Fruit fly (Drosophila melanogaster): ENCODE data around the gene trh.
A peak's percentile ranks its signal among the peaks of the same experiment; 100 is the strongest.

The trh gene

DNA sequence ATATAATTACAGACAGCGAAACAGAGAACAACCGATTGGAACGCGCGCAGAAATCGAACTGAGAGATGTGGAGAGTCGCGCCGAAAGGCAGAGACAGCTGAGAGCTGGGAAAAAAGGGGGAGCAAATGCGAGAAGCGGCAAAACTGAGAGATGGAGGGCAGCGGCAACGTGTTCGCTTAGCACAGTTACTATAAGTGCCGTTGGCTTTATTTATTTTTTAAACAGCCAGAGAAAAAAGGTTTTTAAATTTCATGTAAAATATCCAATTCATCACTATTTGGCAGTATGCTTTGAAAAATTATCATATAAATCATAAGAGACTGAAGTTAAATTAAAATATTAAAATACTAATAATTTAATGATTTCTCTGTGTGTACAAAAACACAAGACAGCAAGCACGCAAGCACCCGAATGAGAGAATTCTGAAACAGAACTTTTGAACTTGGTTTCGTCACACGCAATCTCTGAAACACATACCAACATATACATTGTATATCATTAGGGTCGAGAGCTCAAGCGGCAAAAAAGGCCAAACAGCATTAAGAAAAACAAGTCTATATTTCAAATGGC is 48.7 kb upstream of the trh start (continued):
- TF ChIP-seq CG31627 (GFP tag; optimal IDR thresholded peaks at IDR 0.05) (peak; percentile 42), Eip75B (GFP tag; optimal IDR thresholded peaks at IDR 0.05) (peak; percentile 53), Hr39 (GFP tag; optimal IDR thresholded peaks at IDR 0.05) (peak; percentile 60), acj6 (GFP tag; optimal IDR thresholded peaks at IDR 0.05) (peak; percentile 60), fd85E (GFP tag; optimal IDR thresholded peaks at IDR 0.05) (peak; percentile 20), CG8319 (GFP tag; optimal IDR thresholded peaks at IDR 0.05) (peak; percentile 44), CG11902 (GFP tag; optimal IDR thresholded peaks at IDR 0.05) (peak; percentile 58), CG6276 (GFP tag; optimal IDR thresholded peaks at IDR 0.05) (peak; percentile 25), topi (GFP tag; optimal IDR thresholded peaks at IDR 0.05) (peak; percentile 70), Hr4 (GFP tag; optimal IDR thresholded peaks at IDR 0.05) (peak; percentile 15), CG8632 (GFP tag; optimal IDR thresholded peaks at IDR 0.05) (peak; percentile 47), net (GFP tag; optimal IDR thresholded peaks at IDR 0.05) (peak; percentile 65), Gug (GFP tag; IDR thresholded peaks at IDR 0.05) (peak; percentile 71), esn (GFP tag; optimal IDR thresholded peaks at IDR 0.05) (peak; percentile 77), CG8119 (GFP tag; IDR thresholded peaks at IDR 0.05) (peak; percentile 63; the same call in 2 of the 3 replicates)

dm6 chr3L:440249-440648 is 47.8 kb upstream of the trh start:
- TF ChIP-seq cyc (GFP tag; optimal IDR thresholded peaks at IDR 0.05) = no peak
- no peak for TF ChIP-seq CG4318 (GFP tag; optimal IDR thresholded peaks at IDR 0.05)
- no peak for TF ChIP-seq Sox15 (GFP tag; optimal IDR thresholded peaks at IDR 0.05)
- TF ChIP-seq CG10669 (GFP tag; optimal IDR thresholded peaks at IDR 0.05) = peak; percentile 35
- peak; percentile 43 for TF ChIP-seq CG7368 (GFP tag; optimal IDR thresholded peaks at IDR 0.05)
- TF ChIP-seq Lpt (GFP tag; optimal IDR thresholded peaks at IDR 0.05) = no peak
- TF ChIP-seq OdsH (GFP tag; optimal IDR thresholded peaks at IDR 0.05) = no peak
- no peak for TF ChIP-seq dac (GFP tag; optimal IDR thresholded peaks at IDR 0.05)
- TF ChIP-seq Met (GFP tag; optimal IDR thresholded peaks at IDR 0.05) = no peak
- no peak for TF ChIP-seq Hr39 (GFP tag; optimal IDR thresholded peaks at IDR 0.05)
- no peak for TF ChIP-seq Eip93F (GFP tag; optimal IDR thresholded peaks at IDR 0.05)
- TF ChIP-seq Sox102F (GFP tag; optimal IDR thresholded peaks at IDR 0.05) = no peak
- TF ChIP-seq CG11762 (GFP tag; optimal IDR thresholded peaks at IDR 0.05; ENCODE audit: insufficient read depth) = no peak
- TF ChIP-seq CG31627 (GFP tag; optimal IDR thresholded peaks at IDR 0.05) = no peak
- no peak for TF ChIP-seq Hr38 (GFP tag; optimal IDR thresholded peaks at IDR 0.05)
- peak; percentile 42 to 66 for TF ChIP-seq ss (GFP tag; optimal IDR thresholded peaks at IDR 0.05)
- no peak for TF ChIP-seq Smox (GFP tag; optimal IDR thresholded peaks at IDR 0.05)
- no peak for TF ChIP-seq fd59A (GFP tag; optimal IDR thresholded peaks at IDR 0.05)
- peak; percentile 12 for TF ChIP-seq acj6 (GFP tag; optimal IDR thresholded peaks at IDR 0.05)
- no peak for TF ChIP-seq topi (GFP tag; optimal IDR thresholded peaks at IDR 0.05)
- TF ChIP-seq Ets96B (tag; optimal IDR thresholded peaks at IDR 0.05) = no peak
- peak; percentile 43 for TF ChIP-seq CG6808 (GFP tag; optimal IDR thresholded peaks at IDR 0.05)
- no peak for TF ChIP-seq CG3032 (tag; optimal IDR thresholded peaks at IDR 0.05)
- TF ChIP-seq svp (GFP tag) = no peak
- TF ChIP-seq esn (GFP tag; optimal IDR thresholded peaks at IDR 0.05) = no peak
- peak in 1 of 2 experiments; percentile 53 for TF ChIP-seq salr (GFP tag; optimal IDR thresholded peaks at IDR 0.05)
- peak; percentile 38 for TF ChIP-seq CG1621 (tag; optimal IDR thresholded peaks at IDR 0.05)
- peak; percentile 27 for TF ChIP-seq CG34406 (GFP tag; optimal IDR thresholded peaks at IDR 0.05)
- peak; percentile 28 for TF ChIP-seq CG6276 (GFP tag; optimal IDR thresholded peaks at IDR 0.05)
- peak; percentile 18 for TF ChIP-seq CG32006 (GFP tag; optimal IDR thresholded peaks at IDR 0.05)
- no peak for TF ChIP-seq CG16779 (tag; optimal IDR thresholded peaks at IDR 0.05)
- no peak for TF ChIP-seq lz (GFP tag; optimal IDR thresholded peaks at IDR 0.05)
- TF ChIP-seq CG6792 (GFP tag; optimal IDR thresholded peaks at IDR 0.05) = no peak
- no peak for TF ChIP-seq CG8319 (GFP tag; optimal IDR thresholded peaks at IDR 0.05)
- no peak for TF ChIP-seq dsx (GFP tag; optimal IDR thresholded peaks at IDR 0.05; ENCODE audit: poor library complexity, severe bottlenecking)
- TF ChIP-seq CG6163 (GFP tag; IDR thresholded peaks at IDR 0.05) = peak; percentile 69
- no peak for TF ChIP-seq Gug (GFP tag; IDR thresholded peaks at IDR 0.05)
- TF ChIP-seq Blimp-1 (GFP tag; optimal IDR thresholded peaks at IDR 0.05) = peak; percentile 26
- peak; percentile 21 for TF ChIP-seq spab (GFP tag; optimal IDR thresholded peaks at IDR 0.05)
- TF ChIP-seq Hr4 (GFP tag; optimal IDR thresholded peaks at IDR 0.05) = no peak
- TF ChIP-seq eg (GFP tag; IDR thresholded peaks at IDR 0.05) = 0 out of 3 replicates have a peak, but pooled peaks have one; percentile 28
- peak; percentile 16; the same call in 1 of the 2 replicates for TF ChIP-seq CG15336 (GFP tag; IDR thresholded peaks at IDR 0.05)

All from whole organism, prepupa.